Fruit fly (Drosophila melanogaster) whole organism, pupa: ENCODE results near the gene Tpst.

Source experiments
- CG10348 ChIP-seq: fragments of 200-800 bp; sonication (Bioruptor generic); IDR thresholded peaks from 2 replicates; pipeline ENCODE4 v1.3.6; 2022; ENCODE audit warnings: missing biosample characterization, missing genetic modification characterization
- CG12605 ChIP-seq: fragments of 200-800 bp; sonication (Bioruptor generic); IDR thresholded peaks from 2 replicates; pipeline ENCODE4 v1.3.6; 2022; ENCODE audit warnings: missing biosample characterization, missing genetic modification characterization
- CG13204 ChIP-seq: fragments of 200-800 bp; sonication (Bioruptor generic); optimal IDR thresholded peaks from 2 replicates; lab custom pipeline; 2018; ENCODE audit warnings: missing biosample characterization, mild to moderate bottlenecking, missing genetic modification characterization, moderate library complexity
- CG14655 ChIP-seq: fragments of 200-800 bp; sonication (Bioruptor generic); optimal IDR thresholded peaks from 3 replicates; lab custom pipeline; 2017; ENCODE audit warnings: mild to moderate bottlenecking, missing biosample characterization, missing genetic modification reagents, missing genetic modification characterization
- CG15710 ChIP-seq: fragments of 200-800 bp; sonication (Bioruptor generic); optimal IDR thresholded peaks from 2 replicates; lab custom pipeline; 2018; ENCODE audit warnings: missing biosample characterization, mild to moderate bottlenecking, missing genetic modification characterization, moderate library complexity
- CG17806 ChIP-seq: fragments of 200-800 bp; sonication (Bioruptor generic); optimal IDR thresholded peaks from 2 replicates; lab custom pipeline; 2018; ENCODE audit warnings: missing biosample characterization, mild to moderate bottlenecking, missing genetic modification characterization, moderate library complexity
- CG32121 ChIP-seq: fragments of 200-800 bp; sonication (Bioruptor generic); IDR thresholded peaks from 2 replicates; pipeline ENCODE4 v1.3.6; 2022; ENCODE audit warnings: missing biosample characterization, missing genetic modification characterization
- CG34367 ChIP-seq: fragments of 200-800 bp; sonication (Bioruptor generic); optimal IDR thresholded peaks from 2 replicates; lab custom pipeline; 2018; ENCODE audit warnings: missing biosample characterization, mild to moderate bottlenecking, missing genetic modification characterization
- CG4496 ChIP-seq: fragments of 200-800 bp; sonication (Bioruptor generic); IDR thresholded peaks from 3 replicates; pipeline ENCODE4 v1.3.6; 2022; ENCODE audit warnings: missing biosample characterization, missing genetic modification characterization
- CG8159 ChIP-seq: fragments of 200-800 bp; sonication (Bioruptor generic); optimal IDR thresholded peaks from 3 replicates; lab custom pipeline; 2018; ENCODE audit warnings: missing biosample characterization, mild to moderate bottlenecking, missing genetic modification characterization, moderate library complexity
- CG8301 ChIP-seq: fragments of 200-800 bp; sonication (Bioruptor generic); optimal IDR thresholded peaks from 2 replicates; lab custom pipeline; 2018; ENCODE audit warnings: missing biosample characterization, mild to moderate bottlenecking, missing genetic modification characterization
- CG9948 ChIP-seq: fragments of 200-800 bp; sonication (Bioruptor generic); optimal IDR thresholded peaks from 2 replicates; lab custom pipeline; 2018; ENCODE audit warnings: missing biosample characterization, mild to moderate bottlenecking, missing genetic modification characterization, moderate library complexity
- D1 ChIP-seq: fragments of 200-800 bp; sonication (Bioruptor generic); optimal IDR thresholded peaks from 2 replicates; lab custom pipeline; 2018; ENCODE audit warnings: missing biosample characterization, mild to moderate bottlenecking, missing genetic modification characterization, moderate library complexity
- EcR ChIP-seq: fragments of 200-800 bp; sonication (Bioruptor generic); optimal IDR thresholded peaks from 3 replicates; lab custom pipeline; 2019; ENCODE audit warnings: missing biosample characterization, missing genetic modification characterization, mild to moderate bottlenecking, moderate library complexity, missing genetic modification reagents
- Ets98B ChIP-seq: fragments of 200-800 bp; sonication (Bioruptor generic); IDR thresholded peaks from 2 replicates; pipeline ENCODE4 v1.3.6; 2022; ENCODE audit warnings: missing biosample characterization, missing genetic modification characterization
- Pif1A ChIP-seq: fragments of 200-800 bp; sonication (Bioruptor generic); optimal IDR thresholded peaks from 3 replicates; lab custom pipeline; 2016; ENCODE audit warnings: missing biosample characterization, missing genetic modification characterization
- Pif1B ChIP-seq: fragments of 200-800 bp; sonication (Bioruptor generic); optimal IDR thresholded peaks from 3 replicates; lab custom pipeline; 2016; ENCODE audit warnings: missing biosample characterization, missing genetic modification characterization
- Snoo ChIP-seq: fragments of 200-800 bp; sonication (Bioruptor generic); optimal IDR thresholded peaks from 3 replicates; lab custom pipeline; 2017; ENCODE audit warnings: missing biosample characterization, mild to moderate bottlenecking, missing genetic modification characterization, inconsistent platforms
- fd96Ca ChIP-seq: fragments of 200-800 bp; sonication (Bioruptor generic); IDR thresholded peaks from 3 replicates; pipeline ENCODE4 v1.3.6; 2022; ENCODE audit warnings: missing biosample characterization, missing genetic modification characterization
- gl ChIP-seq: fragments of 200-800 bp; sonication (Bioruptor generic); optimal IDR thresholded peaks from 2 replicates; lab custom pipeline; 2018; ENCODE audit warnings: missing biosample characterization, mild to moderate bottlenecking, missing genetic modification characterization
- rn ChIP-seq: fragments of 200-800 bp; sonication (Bioruptor generic); IDR thresholded peaks from 2 replicates; pipeline ENCODE4 v1.3.6; 2022; ENCODE audit warnings: missing biosample characterization, missing genetic modification characterization

Tpst gene

DNA sequence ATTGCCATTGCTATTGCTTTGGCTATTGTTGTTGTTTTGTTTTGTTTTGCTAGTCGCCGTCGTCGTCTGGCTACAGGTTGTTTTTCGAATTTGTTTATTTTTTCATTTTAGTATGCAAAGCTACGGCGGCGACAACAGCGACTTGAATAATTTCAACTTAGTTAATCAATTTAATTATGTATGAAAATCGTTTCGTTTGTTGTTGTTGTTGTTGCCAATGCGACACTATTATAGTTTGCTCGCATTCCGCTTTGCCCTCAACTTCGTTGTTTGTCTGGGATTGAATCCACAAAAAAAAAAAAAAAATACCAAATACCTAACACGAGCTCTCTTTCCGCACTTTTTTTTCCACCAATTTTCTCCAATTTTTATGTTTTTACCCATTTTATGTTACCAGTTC lies 64.2 kb downstream of the Tpst start:
- no peak for TF ChIP-seq Snoo
- TF ChIP-seq CG9948: no peak
- TF ChIP-seq CG4496 (GFP tag; lab: Robert Waterston, UW): no peak
- no peak for TF ChIP-seq CG13204 (GFP tag; lab: Kevin White, UChicago)
- TF ChIP-seq, all 21 proteins: peak for 0

dm6 chrX:13629414-13629813 lies 65.8 kb downstream of the Tpst start:
- TF ChIP-seq CG13204 (GFP tag; lab: Kevin White, UChicago): no peak
- no peak for TF ChIP-seq CG15710 (tag; lab: Kevin White, UChicago)
- no peak for TF ChIP-seq EcR
- TF ChIP-seq Snoo: no peak
- TF ChIP-seq CG14655: no peak
- no peak for TF ChIP-seq CG8301 (tag; lab: Kevin White, UChicago)
- no peak for TF ChIP-seq CG32121 (GFP tag; lab: Robert Waterston, UW)
- no peak for TF ChIP-seq D1 (tag; lab: Kevin White, UChicago)
- no peak for TF ChIP-seq CG9948
- no peak for TF ChIP-seq rn (GFP tag; lab: Robert Waterston, UW)
- no peak for TF ChIP-seq Pif1A (GFP tag; lab: Kevin White, UChicago)
- no peak for TF ChIP-seq CG8159 (tag; lab: Kevin White, UChicago)
- TF ChIP-seq CG4496 (GFP tag; lab: Robert Waterston, UW): no peak
- no peak for TF ChIP-seq Ets98B (GFP tag; lab: Robert Waterston, UW)
- TF ChIP-seq CG17806: no peak
- TF ChIP-seq CG34367 (tag; lab: Kevin White, UChicago): no peak
- TF ChIP-seq Pif1B (GFP tag; lab: Kevin White, UChicago): no peak
- TF ChIP-seq gl (tag; lab: Kevin White, UChicago): no peak
- TF ChIP-seq fd96Ca (GFP tag; lab: Robert Waterston, UW): no peak
- TF ChIP-seq CG10348 (GFP tag; lab: Robert Waterston, UW): no peak

DNA sequence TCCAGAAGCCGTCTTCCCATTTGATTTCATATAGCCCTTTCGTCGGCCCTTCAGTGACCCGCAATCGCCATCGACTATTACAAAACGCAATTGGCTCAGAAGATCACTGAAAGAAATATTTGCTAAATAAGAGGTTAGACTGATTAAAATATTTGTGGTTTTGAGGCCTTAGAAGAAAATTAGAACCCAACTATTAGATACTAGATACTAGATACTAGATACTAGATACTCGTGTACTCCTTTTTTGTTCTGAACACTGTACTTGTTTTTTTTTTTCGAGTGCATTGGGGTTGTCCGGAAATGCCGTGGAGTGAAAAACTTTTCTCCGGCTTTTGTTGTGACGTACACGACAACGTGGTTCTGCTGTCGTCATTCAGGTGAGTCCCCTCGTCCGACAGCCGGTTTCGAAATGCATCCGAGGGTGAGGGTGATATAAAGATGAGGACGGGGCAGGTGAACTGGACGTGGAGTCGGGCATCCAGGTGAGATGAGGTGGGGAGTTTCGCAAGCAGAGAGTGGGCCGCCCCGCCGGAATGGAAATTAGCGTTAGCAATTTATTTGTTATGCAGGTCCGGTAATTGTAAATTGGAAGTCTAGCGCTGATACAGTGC lies 66.8 kb downstream of the Tpst start:
- TF ChIP-seq CG14655 (peak; percentile 18), CG32121 (GFP tag; lab: Robert Waterston, UW) (peak; percentile 47; the same call in 1 of the 2 replicates), CG8301 (tag; lab: Kevin White, UChicago) (peak; percentile 29), Snoo (peak; percentile 20), CG8159 (tag; lab: Kevin White, UChicago) (no peak), CG15710 (tag; lab: Kevin White, UChicago) (no peak), CG9948 (peak; percentile 6), CG4496 (GFP tag; lab: Robert Waterston, UW) (0 out of 3 replicates have a peak, but pooled peaks have one; percentile 36), CG12605 (GFP tag; lab: Robert Waterston, UW) (0 out of 2 replicates have a peak, but pooled peaks have one; percentile 38), D1 (tag; lab: Kevin White, UChicago) (no peak)
- TF ChIP-seq, all 21 proteins: peak for 7

- TF ChIP-seq Ets98B (GFP tag; lab: Robert Waterston, UW): no peak
- no peak for TF ChIP-seq CG13204 (GFP tag; lab: Kevin White, UChicago)
Measured at dm6 chrX:13632606-13633005, 69.0 kb downstream of the Tpst start.

DNA sequence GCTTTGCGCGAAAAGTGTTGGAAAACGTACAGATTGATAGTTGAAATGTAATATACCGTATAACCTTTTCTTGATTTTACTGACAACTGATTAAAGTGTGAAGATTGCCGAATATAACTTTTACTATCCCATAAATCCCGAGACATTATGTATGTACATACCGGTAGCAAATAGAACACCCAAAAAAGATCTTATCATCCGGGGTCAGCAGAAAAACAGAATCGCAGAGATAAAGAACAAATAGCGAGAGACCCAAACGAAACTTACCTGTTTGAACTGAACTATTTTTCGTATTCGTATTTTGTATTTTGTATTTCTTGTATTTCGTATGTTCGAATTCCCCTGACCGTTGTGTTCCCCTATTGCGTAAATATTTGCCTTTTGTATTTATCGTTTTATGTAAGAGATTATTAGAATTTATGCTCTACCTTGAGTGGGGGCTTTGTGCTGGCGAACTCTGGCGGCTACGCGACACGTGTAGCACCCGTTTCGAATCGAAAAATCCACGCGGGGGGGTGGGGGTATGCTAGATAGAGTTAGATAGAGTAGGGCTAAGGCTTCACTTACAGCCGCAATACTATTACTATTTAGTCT lies 69.8 kb downstream of the Tpst start:
- TF ChIP-seq Pif1A (GFP tag; lab: Kevin White, UChicago): no peak
- TF ChIP-seq CG32121 (GFP tag; lab: Robert Waterston, UW): no peak
- TF ChIP-seq CG34367 (tag; lab: Kevin White, UChicago): no peak
- TF ChIP-seq CG9948: no peak
- TF ChIP-seq D1 (tag; lab: Kevin White, UChicago): no peak
- no peak for TF ChIP-seq CG8159 (tag; lab: Kevin White, UChicago)

dm6 chrX:13634254-13634999 lies 70.8 kb downstream of the Tpst start:
- TF ChIP-seq CG8301 (tag; lab: Kevin White, UChicago) (peak; percentile 0), rn (GFP tag; lab: Robert Waterston, UW) (no peak), CG14655 (peak; percentile 20), EcR (peak; percentile 10), Snoo (peak; percentile 6), CG17806 (no peak), CG32121 (GFP tag; lab: Robert Waterston, UW) (no peak), Pif1A (GFP tag; lab: Kevin White, UChicago) (peak; percentile 34), CG4496 (GFP tag; lab: Robert Waterston, UW) (0 out of 3 replicates have a peak, but pooled peaks have one; percentile 24)
